Fruit fly (Drosophila melanogaster): ENCODE data around the gene CG5783.

The CG5783 gene

DNA sequence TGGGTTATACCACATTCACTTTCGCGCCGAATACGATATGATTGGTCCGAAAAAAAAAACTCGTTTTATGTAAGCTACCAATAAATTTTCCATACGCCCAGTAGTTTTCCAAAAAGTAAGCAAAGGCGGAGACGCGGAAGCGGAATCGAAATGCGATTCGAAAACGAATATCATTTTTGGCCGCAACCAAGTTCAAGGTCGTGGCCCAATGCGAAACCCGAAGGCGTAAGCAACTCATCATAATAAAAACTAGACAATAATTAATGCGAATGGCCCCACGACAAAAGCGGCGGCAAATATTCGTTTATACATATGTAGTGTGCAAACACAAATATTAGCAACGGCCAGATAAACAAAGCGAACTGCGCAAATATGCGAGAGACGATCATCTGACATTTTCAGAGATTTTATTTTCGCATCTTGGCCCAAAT, 19.4 kb upstream of the CG5783 start (continued):
- TF ChIP-seq aop (GFP tag; IDR thresholded peaks at IDR 0.05) (no peak), Dbx (GFP tag; IDR thresholded peaks at IDR 0.05) (0 out of 3 replicates have a peak, but pooled peaks have one; percentile 52), CG9437 (GFP tag; optimal IDR thresholded peaks at IDR 0.05) (no peak), CG7357 (GFP tag; IDR thresholded peaks at IDR 0.05) (no peak), CG9817 (tag; optimal IDR thresholded peaks at IDR 0.05) (peak; percentile 28), CG14710 (tag; optimal IDR thresholded peaks at IDR 0.05) (no peak), CG31224 (GFP tag; IDR thresholded peaks at IDR 0.05) (peak; percentile 21; the same call in 1 of the 2 replicates), CG8478 (optimal IDR thresholded peaks at IDR 0.05) (no peak), hkb (optimal IDR thresholded peaks at IDR 0.05) (no peak), hkb (GFP tag; IDR thresholded peaks at IDR 0.05) (peak; percentile 29; the same call in 1 of the 2 replicates), CG1792 (GFP tag; optimal IDR thresholded peaks at IDR 0.05) (peak; percentile 57), CG12391 (tag; optimal IDR thresholded peaks at IDR 0.05) (no peak), zen2 (GFP tag; IDR thresholded peaks at IDR 0.05; ENCODE audit: partially characterized antibody) (no peak), CG3995 (GFP tag; optimal IDR thresholded peaks at IDR 0.05) (peak; percentile 18), Dfd (GFP tag; optimal IDR thresholded peaks at IDR 0.05) (no peak), cad (GFP tag; optimal IDR thresholded peaks at IDR 0.05) (no peak), emc (GFP tag; optimal IDR thresholded peaks at IDR 0.05) (no peak), CG8388 (GFP tag; optimal IDR thresholded peaks at IDR 0.05) (no peak), da (GFP tag; optimal IDR thresholded peaks at IDR 0.05) (no peak), CG34422 (GFP tag; IDR thresholded peaks at IDR 0.05) (no peak), CG8924 (tag; optimal IDR thresholded peaks at IDR 0.05) (no peak), tll (GFP tag; optimal IDR thresholded peaks at IDR 0.05) (no peak), CG3281 (GFP tag; optimal IDR thresholded peaks at IDR 0.05) (peak; percentile 75), Opbp (GFP tag; IDR thresholded peaks at IDR 0.05; ENCODE audit: partially characterized antibody) (no peak), stc (GFP tag; IDR thresholded peaks at IDR 0.05) (no peak), CG7271 (tag; optimal IDR thresholded peaks at IDR 0.05) (no peak), sug (tag; optimal IDR thresholded peaks at IDR 0.05) (peak; percentile 47), az2 (GFP tag; optimal IDR thresholded peaks at IDR 0.05) (no peak), CG4328 (GFP tag; optimal IDR thresholded peaks at IDR 0.05) (no peak), sr (GFP tag; IDR thresholded peaks at IDR 0.05) (peak; percentile 43; the same call in 2 of the 3 replicates), Asciz (GFP tag; optimal IDR thresholded peaks at IDR 0.05) (no peak), ci (GFP tag; IDR thresholded peaks at IDR 0.05) (no peak), CG18764 (GFP tag; optimal IDR thresholded peaks at IDR 0.05) (no peak), yki (optimal IDR thresholded peaks at IDR 0.05) (no peak), CG2199 (GFP tag; IDR thresholded peaks at IDR 0.05) (no peak), org-1 (GFP tag; optimal IDR thresholded peaks at IDR 0.05) (peak; percentile 14), amos (GFP tag; IDR thresholded peaks at IDR 0.05; ENCODE audit: partially characterized antibody) (no peak), CG10274 (GFP tag; optimal IDR thresholded peaks at IDR 0.05) (no peak), CG8089 (GFP tag; optimal IDR thresholded peaks at IDR 0.05) (no peak), CG13123 (GFP tag; optimal IDR thresholded peaks at IDR 0.05) (no peak), ham (GFP tag; IDR thresholded peaks at IDR 0.05) (no peak), Eip74EF (GFP tag; optimal IDR thresholded peaks at IDR 0.05) (peak in 1 of 2 experiments; percentile 99), CG11085 (GFP tag; IDR thresholded peaks at IDR 0.05) (no peak), wor (GFP tag; IDR thresholded peaks at IDR 0.05) (no peak), HLH4C (GFP tag; IDR thresholded peaks at IDR 0.05; ENCODE audit: partially characterized antibody) (no peak), cato (GFP tag; optimal IDR thresholded peaks at IDR 0.05; ENCODE audit: borderline replicate concordance) (no peak), NK7.1 (GFP tag; optimal IDR thresholded peaks at IDR 0.05) (no peak), CG10366 (GFP tag; IDR thresholded peaks at IDR 0.05) (no peak), mam (GFP tag; optimal IDR thresholded peaks at IDR 0.05) (peak; percentile 23), Hsf (GFP tag; optimal IDR thresholded peaks at IDR 0.05) (no peak), CG18476 (GFP tag; optimal IDR thresholded peaks at IDR 0.05) (no peak), scrt (GFP tag; optimal IDR thresholded peaks at IDR 0.05) (peak; percentile 7)

All from whole organism, embryonic.